Fruit fly (Drosophila melanogaster) Kc167 (cell line): Measurements from ENCODE around the gene naz.

ENCODE experiments used
- Myc ChIP-seq: fragments of >200 bp; optimal IDR thresholded peaks from 2 replicates; lab custom pipeline; 2017; ENCODE audit warnings: missing external identifiers
- psq ChIP-seq: fragments of >200 bp; optimal IDR thresholded peaks from 2 replicates; lab custom pipeline; 2017; ENCODE audit warnings: missing external identifiers

DNA sequence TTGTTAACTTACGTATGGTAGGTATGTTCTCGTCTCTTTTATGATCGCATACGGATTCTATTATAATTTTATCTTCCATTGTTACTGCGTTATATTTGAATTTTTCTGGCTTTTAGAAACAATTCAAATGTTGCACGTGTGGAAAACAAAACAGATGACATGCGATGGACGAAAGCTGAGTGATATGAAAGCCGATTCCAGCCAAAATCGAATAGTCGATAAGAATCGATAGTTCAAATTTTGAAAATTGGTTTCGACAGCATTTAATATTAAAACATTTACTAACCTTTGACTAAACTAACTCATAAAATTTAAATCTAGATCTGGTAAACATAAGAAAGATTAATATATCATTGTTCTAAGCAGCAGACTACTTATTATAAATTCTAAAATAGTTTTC is 27.2 kb downstream of the naz start, which contains the start of gene Polr1E:
- no peak for TF ChIP-seq psq (lab: Kevin White, UChicago)
- no peak for TF ChIP-seq Myc (lab: Kevin White, UChicago)
